Worm (Caenorhabditis elegans) whole organism, young adult: Measurements from ENCODE around the gene T14G8.4.
A peak's percentile ranks its signal among the peaks of the same experiment; 100 is the strongest.

Experiments
- B0261.1 ChIP-seq: sonication (generic microtip); optimal IDR thresholded peaks from 2 replicates; lab custom pipeline; 2016; ENCODE audit warnings: mild to moderate bottlenecking, missing genetic modification characterization, moderate library complexity, missing compliant biosample characterization
- D2030.7 ChIP-seq: fragments of 200-800 bp; sonication (Bioruptor generic); IDR thresholded peaks from 2 replicates; pipeline ENCODE4 v1.3.6; 2022; ENCODE audit warnings: missing genetic modification reagents, missing genetic modification characterization, missing compliant biosample characterization
- F37B4.10 ChIP-seq: fragments of 200-800 bp; sonication (Bioruptor generic); IDR thresholded peaks from 2 replicates; pipeline ENCODE4 v1.3.6; 2022; ENCODE audit warnings: missing genetic modification characterization, missing compliant biosample characterization
- F52B5.7 ChIP-seq: sonication (generic microtip); optimal IDR thresholded peaks from 2 replicates; lab custom pipeline; 2016; ENCODE audit warnings: mild to moderate bottlenecking, missing genetic modification characterization, missing compliant biosample characterization
- F55B11.4 ChIP-seq: sonication (generic microtip); optimal IDR thresholded peaks from 2 replicates; lab custom pipeline; 2016; ENCODE audit warnings: missing compliant biosample characterization, missing genetic modification characterization, borderline replicate concordance; ENCODE audit not compliant: insufficient read depth
- F57A8.1 ChIP-seq: fragments of 200-800 bp; sonication (Bioruptor generic); optimal IDR thresholded peaks from 2 replicates; lab custom pipeline; 2018; ENCODE audit warnings: mild to moderate bottlenecking, missing genetic modification characterization, moderate library complexity, missing compliant biosample characterization
- Y56A3A.18 ChIP-seq: fragments of 200-800 bp; sonication (Bioruptor generic); IDR thresholded peaks from 2 replicates; pipeline ENCODE4 v1.3.6; 2022; ENCODE audit warnings: missing genetic modification reagents, missing genetic modification characterization, missing compliant biosample characterization
- Y67H2A.10 ChIP-seq: fragments of 200-800 bp; sonication (Bioruptor generic); conservative IDR thresholded peaks from 2 replicates; pipeline ENCODE4 v1.3.6; 2022; ENCODE audit warnings: missing genetic modification reagents, missing genetic modification characterization, missing compliant biosample characterization
- Y79H2A.3 ChIP-seq: fragments of 200-800 bp; sonication (Bioruptor generic); conservative IDR thresholded peaks from 2 replicates; pipeline ENCODE4 v1.3.6; 2022; ENCODE audit warnings: missing genetic modification reagents, missing genetic modification characterization, missing compliant biosample characterization
- aptf-3 ChIP-seq: fragments of 200-800 bp; sonication (Bioruptor generic); IDR thresholded peaks from 2 replicates; pipeline ENCODE4 v1.3.6; 2022; ENCODE audit warnings: missing genetic modification characterization, missing compliant biosample characterization
- cebp-1 ChIP-seq, 2 experiments: fragments of 200-800 bp in 1 of 2; sonication (Bioruptor generic) in 1 of 2; sonication (generic microtip) in 1 of 2; IDR thresholded peaks in 1 of 2; optimal IDR thresholded peaks in 1 of 2; 2 replicates each; pipeline versions ENCODE4 v1.3.6 to Lab custom; 2017 to 2022; ENCODE audit warnings: missing compliant biosample characterization in 2 of 2, missing genetic modification characterization in 2 of 2, mild to moderate bottlenecking in 1 of 2, missing genetic modification reagents in 1 of 2, moderate library complexity in 1 of 2
- cebp-2 ChIP-seq: fragments of 200-800 bp; sonication (Bioruptor generic); IDR thresholded peaks from 2 replicates; pipeline ENCODE4 v1.3.6; 2022; ENCODE audit warnings: missing genetic modification characterization, missing compliant biosample characterization
- ceh-100 ChIP-seq: fragments of 200-800 bp; sonication (Bioruptor generic); IDR thresholded peaks from 2 replicates; pipeline ENCODE4 v1.3.6; 2022; ENCODE audit warnings: missing genetic modification reagents, missing genetic modification characterization, missing compliant biosample characterization
- ceh-79 ChIP-seq: sonication (generic microtip); optimal IDR thresholded peaks from 2 replicates; lab custom pipeline; 2017; ENCODE audit warnings: mild to moderate bottlenecking, missing genetic modification characterization, missing compliant biosample characterization
- chd-7 ChIP-seq: sonication (generic microtip); optimal IDR thresholded peaks from 2 replicates; lab custom pipeline; 2016; ENCODE audit warnings: mild to moderate bottlenecking, missing genetic modification characterization, moderate library complexity, missing compliant biosample characterization
- die-1 ChIP-seq: sonication (generic microtip); optimal IDR thresholded peaks from 2 replicates; lab custom pipeline; 2016; ENCODE audit warnings: missing genotype, mild to moderate bottlenecking, missing genetic modification characterization, missing compliant biosample characterization
- dox-1 ChIP-seq: fragments of 200-800 bp; sonication (Bioruptor generic); IDR thresholded peaks from 2 replicates; pipeline ENCODE4 v1.3.6; 2022; ENCODE audit warnings: missing genetic modification reagents, missing genetic modification characterization, missing compliant biosample characterization
- fkh-3 ChIP-seq: sonication (generic microtip); optimal IDR thresholded peaks from 2 replicates; lab custom pipeline; 2016; ENCODE audit warnings: mild to moderate bottlenecking, missing genetic modification characterization, missing compliant biosample characterization
- gei-17 ChIP-seq: fragments of 200-800 bp; sonication (Bioruptor generic); optimal IDR thresholded peaks from 2 replicates; lab custom pipeline; 2018; ENCODE audit warnings: mild to moderate bottlenecking, missing genetic modification characterization, missing compliant biosample characterization
- him-1 ChIP-seq: sonication (generic microtip); optimal IDR thresholded peaks from 2 replicates; lab custom pipeline; 2016; ENCODE audit warnings: missing genotype, missing genetic modification reagents, missing genetic modification characterization, missing compliant biosample characterization
- hmg-1.2 ChIP-seq: fragments of 200-800 bp; sonication (Bioruptor generic); IDR thresholded peaks from 2 replicates; pipeline ENCODE4 v1.3.6; 2022; ENCODE audit warnings: missing genetic modification reagents, missing genetic modification characterization, missing compliant biosample characterization
- hsf-1 ChIP-seq: fragments of 200-800 bp; sonication (Bioruptor generic); IDR thresholded peaks from 2 replicates; pipeline ENCODE4 v1.3.6; 2022; ENCODE audit warnings: missing genetic modification reagents, missing genetic modification characterization, missing compliant biosample characterization
- lin-40 ChIP-seq: sonication (generic microtip); optimal IDR thresholded peaks from 2 replicates; lab custom pipeline; 2016; ENCODE audit warnings: missing genetic modification characterization, mild to moderate bottlenecking, missing compliant biosample characterization, missing genotype, missing genetic modification reagents
- mes-4 ChIP-seq: sonication (generic microtip); optimal IDR thresholded peaks from 2 replicates; lab custom pipeline; 2016; ENCODE audit warnings: missing genotype, missing genetic modification characterization, missing compliant biosample characterization
- nfya-2 ChIP-seq: fragments of 200-800 bp; sonication (Bioruptor generic); IDR thresholded peaks from 2 replicates; pipeline ENCODE4 v1.3.6; 2022; ENCODE audit warnings: missing genetic modification reagents, missing genetic modification characterization, missing compliant biosample characterization
- nhr-179 ChIP-seq: sonication (generic microtip); optimal IDR thresholded peaks from 2 replicates; lab custom pipeline; 2016; ENCODE audit warnings: mild to moderate bottlenecking, missing genetic modification characterization, missing compliant biosample characterization
- nhr-80 ChIP-seq: sonication (generic microtip); optimal IDR thresholded peaks from 2 replicates; lab custom pipeline; 2016; ENCODE audit warnings: missing genetic modification characterization, missing compliant biosample characterization
- rec-8 ChIP-seq, 2 experiments: sonication (generic microtip); optimal IDR thresholded peaks; 2 replicates each; lab custom pipeline; 2016; ENCODE audit warnings: mild to moderate bottlenecking in 2 of 2, missing genetic modification characterization in 2 of 2, missing genetic modification reagents in 2 of 2, missing genotype in 2 of 2, missing biosample characterization in 1 of 2, missing compliant biosample characterization in 1 of 2, moderate library complexity in 1 of 2
- snpc-1.1 ChIP-seq: sonication (generic microtip); optimal IDR thresholded peaks from 2 replicates; lab custom pipeline; 2017; ENCODE audit warnings: missing genetic modification characterization, mild to moderate bottlenecking, missing compliant biosample characterization, antibody characterized with exemption, moderate library complexity, missing genotype, missing genetic modification reagents; ENCODE audit not compliant: insufficient read depth
- sptf-2 ChIP-seq: fragments of 200-800 bp; sonication (Bioruptor generic); optimal IDR thresholded peaks from 2 replicates; lab custom pipeline; 2018; ENCODE audit warnings: mild to moderate bottlenecking, missing genetic modification characterization, missing compliant biosample characterization
- tbp1 ChIP-seq: fragments of 200-800 bp; sonication (Bioruptor generic); optimal IDR thresholded peaks from 2 replicates; lab custom pipeline; 2018; ENCODE audit warnings: mild to moderate bottlenecking, missing genetic modification characterization, missing compliant biosample characterization
- unc-62 ChIP-seq: fragments of 150-350 bp; optimal IDR thresholded peaks from 2 replicates; lab custom pipeline; 2014; ENCODE audit warnings: missing biosample characterization, missing genetic modification reagents, missing genetic modification characterization
- zfh-2 ChIP-seq: fragments of 200-800 bp; sonication (Bioruptor generic); conservative IDR thresholded peaks from 2 replicates; pipeline ENCODE4 v1.3.6; 2022; ENCODE audit warnings: missing genetic modification reagents, missing genetic modification characterization, missing compliant biosample characterization
- ztf-28 ChIP-seq: fragments of 200-800 bp; sonication (Bioruptor generic); IDR thresholded peaks from 2 replicates; pipeline ENCODE4 v1.3.6; 2022; ENCODE audit warnings: missing genetic modification reagents, missing genetic modification characterization, missing compliant biosample characterization
- ztf-6 ChIP-seq: fragments of 200-800 bp; sonication (Bioruptor generic); IDR thresholded peaks from 2 replicates; pipeline ENCODE4 v1.3.6; 2022; ENCODE audit warnings: missing genetic modification reagents, missing genetic modification characterization, missing compliant biosample characterization

Gene T14G8.4

DNA sequence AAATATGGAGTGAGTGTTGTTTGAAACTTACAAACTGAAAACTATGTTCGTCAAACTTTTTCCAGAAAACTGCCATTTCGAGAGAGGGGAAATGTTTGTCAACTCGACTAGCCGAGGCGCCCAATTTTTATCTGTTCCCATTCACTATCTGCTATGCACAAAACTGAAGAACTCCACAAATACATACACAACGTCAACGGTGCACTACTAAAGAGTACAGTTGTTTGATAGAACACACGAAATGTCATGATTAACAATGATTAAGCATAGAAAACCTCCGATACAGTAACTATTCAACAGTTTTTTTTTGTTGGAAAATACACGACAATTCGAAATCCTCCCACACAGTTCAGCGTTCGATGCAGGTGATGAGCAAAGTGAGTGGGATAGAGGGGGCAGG lies 44.2 kb downstream of the T14G8.4 start:
- TF ChIP-seq ceh-79 (no peak), snpc-1.1 (no peak), sptf-2 (GFP tag; lab: Kevin White, UChicago) (no peak), ztf-28 (GFP tag; lab: Robert Waterston, UW) (no peak), die-1 (tag; lab: Kevin White, UChicago) (no peak), B0261.1 (no peak), F52B5.7 (tag; lab: Kevin White, UChicago) (no peak), rec-8 (tag; optimal IDR thresholded peaks at IDR 0.05; lab: Kevin White, UChicago) (no peak)
- TF ChIP-seq, all 124 proteins: peak for 0

DNA sequence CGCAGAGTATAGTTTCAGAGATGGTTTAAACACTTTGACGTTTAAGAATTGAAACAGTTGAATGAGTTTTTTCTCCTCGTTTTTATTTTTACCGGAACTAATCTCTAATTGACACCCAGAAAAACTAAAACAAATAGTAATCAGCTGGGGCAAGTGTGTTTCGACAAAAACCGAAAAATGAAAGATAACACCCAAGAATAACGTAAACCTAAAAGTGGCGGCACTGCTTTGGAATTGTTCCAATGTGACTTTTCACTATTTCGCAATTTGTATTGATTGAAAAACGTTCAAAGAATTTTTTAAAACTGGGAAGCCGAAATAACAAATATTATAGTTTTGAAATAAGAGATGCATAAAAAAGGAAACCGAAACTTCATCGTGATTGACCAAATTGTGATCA lies 44.9 kb downstream of the T14G8.4 start:
- peak; percentile 21 for TF ChIP-seq nhr-80 (tag; lab: Kevin White, UChicago)
- TF ChIP-seq cebp-1 (GFP tag; IDR thresholded peaks at IDR 0.05; lab: Robert Waterston, UW), result peak; percentile 90
- peak; percentile 91 for TF ChIP-seq cebp-1 (tag; optimal IDR thresholded peaks at IDR 0.05; lab: Kevin White, UChicago)
- peak; percentile 7 for TF ChIP-seq unc-62
- TF ChIP-seq F57A8.1 (GFP tag; lab: Kevin White, UChicago), result no peak

DNA sequence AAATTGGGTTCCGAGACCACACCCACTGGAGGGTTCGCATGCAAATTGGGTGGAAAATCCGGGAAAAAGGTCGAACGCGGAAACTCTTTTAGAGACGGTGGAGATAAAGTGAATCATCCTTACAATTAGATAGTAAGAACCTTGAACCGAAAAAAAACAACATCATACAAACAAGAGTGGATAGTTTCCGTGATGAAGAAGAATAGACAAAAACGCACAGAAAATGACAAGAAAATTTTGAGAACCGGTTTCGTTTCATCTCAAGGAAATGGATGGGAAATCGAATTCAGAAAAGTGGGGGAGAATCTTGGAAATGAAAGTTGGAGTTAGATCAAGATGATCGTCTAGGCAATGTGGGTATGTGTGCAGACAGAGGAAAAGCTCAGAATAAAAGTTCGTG lies 48.3 kb downstream of the T14G8.4 start:
- TF ChIP-seq aptf-3, result no peak
- no peak for TF ChIP-seq dox-1 (GFP tag; lab: Robert Waterston, UW)
- no peak for TF ChIP-seq him-1
- TF ChIP-seq gei-17 (GFP tag; lab: Kevin White, UChicago), result no peak
- no peak for TF ChIP-seq F52B5.7 (tag; lab: Kevin White, UChicago)
- no peak for TF ChIP-seq mes-4 (tag; lab: Kevin White, UChicago)
- no peak for TF ChIP-seq cebp-2
- TF ChIP-seq hmg-1.2 (GFP tag; lab: Robert Waterston, UW), result no peak
- no peak for TF ChIP-seq hsf-1 (GFP tag; lab: Robert Waterston, UW)
- no peak for TF ChIP-seq ztf-6 (GFP tag; lab: Robert Waterston, UW)
- no peak for TF ChIP-seq lin-40 (tag; lab: Kevin White, UChicago)

DNA sequence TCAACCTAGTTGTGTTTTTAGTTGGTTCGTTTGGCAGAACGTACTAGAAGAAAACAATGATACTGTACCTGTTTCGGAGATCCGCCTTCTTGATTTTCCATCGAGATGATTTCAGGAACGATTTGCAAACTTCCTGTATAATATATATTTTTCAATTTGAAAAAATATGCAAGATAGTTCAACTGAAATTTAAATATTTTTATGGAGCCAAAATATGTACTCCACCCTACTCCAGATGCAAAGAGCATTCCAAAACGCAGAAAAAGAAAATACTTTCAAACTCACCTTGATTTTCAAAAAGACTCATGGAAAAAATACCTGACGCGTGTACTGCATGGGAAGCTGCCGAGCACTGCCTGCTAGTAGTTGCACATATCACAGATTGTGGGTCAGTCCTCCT lies 50.2 kb downstream of the T14G8.4 start, which contains the start of gene gei-3:
Gene gei-3 (minus strand): TSS at position 101 of the 400 bp plus-strand sequence.
- TF ChIP-seq zfh-2 (GFP tag; lab: Robert Waterston, UW) (no peak), chd-7 (tag; lab: Kevin White, UChicago) (no peak), F55B11.4 (tag; lab: Kevin White, UChicago) (no peak), Y67H2A.10 (GFP tag; lab: Robert Waterston, UW) (no peak), D2030.7 (GFP tag; lab: Robert Waterston, UW) (no peak), ceh-100 (GFP tag; lab: Robert Waterston, UW) (no peak), rec-8 (tag; optimal IDR thresholded peaks at IDR 0.05; lab: Kevin White, UChicago) (no peak), tbp1 (GFP tag; lab: Kevin White, UChicago) (no peak), cebp-2 (no peak), F37B4.10 (no peak), F57A8.1 (GFP tag; lab: Kevin White, UChicago) (no peak), nfya-2 (GFP tag; lab: Robert Waterston, UW) (no peak), Y56A3A.18 (no peak), fkh-3 (tag; lab: Kevin White, UChicago) (no peak), Y79H2A.3 (GFP tag; lab: Robert Waterston, UW) (no peak), nhr-179 (no peak), dox-1 (GFP tag; lab: Robert Waterston, UW) (no peak)
